Worm (Caenorhabditis elegans) whole organism, young adult: Measurements from ENCODE around the gene W02A2.5.

Source experiments
- F49E8.2 ChIP-seq: sonication (generic microtip); optimal IDR thresholded peaks from 3 replicates; lab custom pipeline; 2017; ENCODE audit warnings: missing genetic modification characterization, mild to moderate bottlenecking, missing compliant biosample characterization, antibody characterized with exemption, moderate library complexity; ENCODE audit not compliant: insufficient read depth
- F52B5.7 ChIP-seq: sonication (generic microtip); optimal IDR thresholded peaks from 2 replicates; lab custom pipeline; 2016; ENCODE audit warnings: mild to moderate bottlenecking, missing genetic modification characterization, missing compliant biosample characterization
- F55B11.4 ChIP-seq: sonication (generic microtip); optimal IDR thresholded peaks from 2 replicates; lab custom pipeline; 2016; ENCODE audit warnings: missing compliant biosample characterization, missing genetic modification characterization, borderline replicate concordance; ENCODE audit not compliant: insufficient read depth
- F57A8.1 ChIP-seq: fragments of 200-800 bp; sonication (Bioruptor generic); optimal IDR thresholded peaks from 2 replicates; lab custom pipeline; 2018; ENCODE audit warnings: mild to moderate bottlenecking, missing genetic modification characterization, moderate library complexity, missing compliant biosample characterization
- Y67H2A.10 ChIP-seq: fragments of 200-800 bp; sonication (Bioruptor generic); conservative IDR thresholded peaks from 2 replicates; pipeline ENCODE4 v1.3.6; 2022; ENCODE audit warnings: missing genetic modification reagents, missing genetic modification characterization, missing compliant biosample characterization
- Y95B8A.8 ChIP-seq: fragments of 200-800 bp; sonication (Bioruptor generic); IDR thresholded peaks from 2 replicates; pipeline ENCODE4 v1.3.6; 2022; ENCODE audit warnings: missing genetic modification reagents, missing genetic modification characterization, missing compliant biosample characterization
- akir-1 ChIP-seq: fragments of 200-800 bp; sonication (Bioruptor generic); optimal IDR thresholded peaks from 2 replicates; lab custom pipeline; 2018; ENCODE audit warnings: mild to moderate bottlenecking, missing genetic modification characterization, moderate library complexity, missing compliant biosample characterization
- ama-1 ChIP-seq, 3 experiments: fragments of 150-350 bp in 1 of 3; sonication (generic microtip) in 2 of 3; optimal IDR thresholded peaks; 2 replicates each; lab custom pipeline; 2014 to 2018; ENCODE audit warnings: missing biosample characterization in 2 of 3, missing genetic modification characterization in 2 of 3, missing genetic modification reagents in 2 of 3
- aptf-2 ChIP-seq: fragments of 200-800 bp; sonication (Bioruptor generic); conservative IDR thresholded peaks from 2 replicates; pipeline ENCODE4 v1.3.6; 2022; ENCODE audit warnings: missing genetic modification reagents, missing genetic modification characterization, missing compliant biosample characterization
- ceh-100 ChIP-seq: fragments of 200-800 bp; sonication (Bioruptor generic); IDR thresholded peaks from 2 replicates; pipeline ENCODE4 v1.3.6; 2022; ENCODE audit warnings: missing genetic modification reagents, missing genetic modification characterization, missing compliant biosample characterization
- ceh-40 ChIP-seq: fragments of 200-800 bp; sonication (Bioruptor generic); IDR thresholded peaks from 2 replicates; pipeline ENCODE4 v1.3.6; 2022; ENCODE audit warnings: missing genetic modification characterization, missing compliant biosample characterization
- ceh-58 ChIP-seq: fragments of 200-800 bp; sonication (Bioruptor generic); IDR thresholded peaks from 2 replicates; pipeline ENCODE4 v1.3.6; 2022; ENCODE audit warnings: missing genetic modification characterization, missing compliant biosample characterization
- ceh-79 ChIP-seq: sonication (generic microtip); optimal IDR thresholded peaks from 2 replicates; lab custom pipeline; 2017; ENCODE audit warnings: mild to moderate bottlenecking, missing genetic modification characterization, missing compliant biosample characterization
- ceh-91 ChIP-seq: fragments of 200-800 bp; sonication (Bioruptor generic); IDR thresholded peaks from 2 replicates; pipeline ENCODE4 v1.3.6; 2022; ENCODE audit warnings: missing genetic modification reagents, missing genetic modification characterization, missing compliant biosample characterization
- dpff-1 ChIP-seq: sonication (generic microtip); optimal IDR thresholded peaks from 2 replicates; lab custom pipeline; 2017; ENCODE audit warnings: mild to moderate bottlenecking, missing genetic modification characterization, missing compliant biosample characterization
- dpl-1 ChIP-seq: fragments of 150-350 bp; optimal IDR thresholded peaks from 2 replicates; lab custom pipeline; 2014; ENCODE audit warnings: missing biosample characterization, missing genetic modification reagents, missing genetic modification characterization
- egl-18 ChIP-seq: fragments of 200-800 bp; sonication (Bioruptor generic); IDR thresholded peaks from 2 replicates; pipeline ENCODE4 v1.3.6; 2022; ENCODE audit warnings: missing genetic modification reagents, missing genetic modification characterization, missing compliant biosample characterization
- egrh-3 ChIP-seq: fragments of 200-800 bp; sonication (Bioruptor generic); IDR thresholded peaks from 2 replicates; pipeline ENCODE4 v1.3.6; 2022; ENCODE audit warnings: missing genetic modification reagents, missing genetic modification characterization, missing compliant biosample characterization
- ekl-4 ChIP-seq: fragments of 200-800 bp; sonication (Bioruptor generic); IDR thresholded peaks from 2 replicates; pipeline ENCODE4 v1.3.6; 2022; ENCODE audit warnings: missing genetic modification reagents, missing genetic modification characterization, missing compliant biosample characterization
- hmg-1.2 ChIP-seq: fragments of 200-800 bp; sonication (Bioruptor generic); IDR thresholded peaks from 2 replicates; pipeline ENCODE4 v1.3.6; 2022; ENCODE audit warnings: missing genetic modification reagents, missing genetic modification characterization, missing compliant biosample characterization
- hsf-1 ChIP-seq: fragments of 200-800 bp; sonication (Bioruptor generic); IDR thresholded peaks from 2 replicates; pipeline ENCODE4 v1.3.6; 2022; ENCODE audit warnings: missing genetic modification reagents, missing genetic modification characterization, missing compliant biosample characterization
- lin-26 ChIP-seq: fragments of 200-800 bp; sonication (Bioruptor generic); IDR thresholded peaks from 2 replicates; pipeline ENCODE4 v1.3.6; 2022; ENCODE audit warnings: missing genetic modification reagents, missing genetic modification characterization, missing compliant biosample characterization
- lin-54 ChIP-seq: fragments of 200-800 bp; sonication (Bioruptor generic); optimal IDR thresholded peaks from 2 replicates; lab custom pipeline; 2018; ENCODE audit warnings: mild to moderate bottlenecking, missing genetic modification characterization, missing compliant biosample characterization
- madf-3 ChIP-seq: fragments of 200-800 bp; sonication (Bioruptor generic); IDR thresholded peaks from 2 replicates; pipeline ENCODE4 v1.3.6; 2022; ENCODE audit warnings: missing genetic modification reagents, missing genetic modification characterization, missing compliant biosample characterization
- mel-28 ChIP-seq: sonication (generic microtip); optimal IDR thresholded peaks from 2 replicates; lab custom pipeline; 2016; ENCODE audit warnings: borderline replicate concordance, mild to moderate bottlenecking, missing genetic modification characterization, missing compliant biosample characterization
- mxl-1 ChIP-seq: sonication (generic microtip); optimal IDR thresholded peaks from 2 replicates; lab custom pipeline; 2016; ENCODE audit warnings: missing genetic modification characterization, missing compliant biosample characterization
- nfya-2 ChIP-seq: fragments of 200-800 bp; sonication (Bioruptor generic); IDR thresholded peaks from 2 replicates; pipeline ENCODE4 v1.3.6; 2022; ENCODE audit warnings: missing genetic modification reagents, missing genetic modification characterization, missing compliant biosample characterization
- nhr-27 ChIP-seq: fragments of 200-800 bp; sonication (Bioruptor generic); optimal IDR thresholded peaks from 2 replicates; lab custom pipeline; 2018; ENCODE audit warnings: mild to moderate bottlenecking, missing genetic modification characterization, moderate library complexity, missing compliant biosample characterization
- nhr-90 ChIP-seq: sonication (generic microtip); optimal IDR thresholded peaks from 2 replicates; lab custom pipeline; 2016; ENCODE audit warnings: missing genotype, mild to moderate bottlenecking, missing genetic modification characterization, missing compliant biosample characterization
- pha-4 ChIP-seq: fragments of 150-350 bp; sonication (generic microtip); optimal IDR thresholded peaks from 2 replicates; lab custom pipeline; 2014; ENCODE audit warnings: missing biosample characterization, missing genetic modification reagents, missing genetic modification characterization
- rcor-1 ChIP-seq: fragments of 200-800 bp; sonication (Bioruptor generic); IDR thresholded peaks from 2 replicates; pipeline ENCODE4 v1.3.6; 2022; ENCODE audit warnings: missing genetic modification reagents, missing genetic modification characterization, missing compliant biosample characterization
- repo-1 ChIP-seq: sonication (generic microtip); optimal IDR thresholded peaks from 2 replicates; lab custom pipeline; 2017; ENCODE audit warnings: mild to moderate bottlenecking, missing genetic modification characterization, missing compliant biosample characterization
- rpc-1 ChIP-seq, 2 experiments: fragments of 150-350 bp in 1 of 2; sonication (generic microtip) in 1 of 2; optimal IDR thresholded peaks; 2 replicates each; lab custom pipeline; 2014 to 2018; ENCODE audit warnings: missing biosample characterization in 1 of 2, missing genetic modification characterization in 1 of 2, missing genetic modification reagents in 1 of 2, missing genotype in 1 of 2
- snpc-1.1 ChIP-seq: sonication (generic microtip); optimal IDR thresholded peaks from 2 replicates; lab custom pipeline; 2017; ENCODE audit warnings: missing genetic modification characterization, mild to moderate bottlenecking, missing compliant biosample characterization, antibody characterized with exemption, moderate library complexity, missing genotype, missing genetic modification reagents; ENCODE audit not compliant: insufficient read depth
- snpc-1.3 ChIP-seq: sonication (generic microtip); optimal IDR thresholded peaks from 2 replicates; lab custom pipeline; 2017; ENCODE audit warnings: missing genetic modification characterization, mild to moderate bottlenecking, missing compliant biosample characterization, antibody characterized with exemption, moderate library complexity, missing genotype, missing genetic modification reagents; ENCODE audit not compliant: insufficient read depth
- snpc-4 ChIP-seq, 5 experiments: fragments of 150-350 bp in 1 of 5; sonication (generic microtip) in 4 of 5; optimal IDR thresholded peaks; 2 replicates each; lab custom pipeline; 2014 to 2018; ENCODE audit warnings: missing genetic modification characterization in 5 of 5, missing biosample characterization in 3 of 5, antibody characterized with exemption in 2 of 5, mild to moderate bottlenecking in 2 of 5, missing compliant biosample characterization in 2 of 5, missing genotype in 2 of 5, moderate library complexity in 2 of 5, missing genetic modification reagents in 1 of 5
- tbx-9 ChIP-seq: sonication (generic microtip); optimal IDR thresholded peaks from 2 replicates; lab custom pipeline; 2016; ENCODE audit warnings: borderline replicate concordance, missing genetic modification characterization, inconsistent platforms, missing compliant biosample characterization
- tlf-1 ChIP-seq: fragments of 200-800 bp; sonication (Bioruptor generic); optimal IDR thresholded peaks from 2 replicates; lab custom pipeline; 2018; ENCODE audit warnings: mild to moderate bottlenecking, missing genetic modification characterization, missing compliant biosample characterization
- xnd-1 ChIP-seq: sonication (generic microtip); optimal IDR thresholded peaks from 2 replicates; lab custom pipeline; 2016; ENCODE audit warnings: missing genotype, missing genetic modification reagents, missing genetic modification characterization, missing compliant biosample characterization
- zfh-2 ChIP-seq: fragments of 200-800 bp; sonication (Bioruptor generic); conservative IDR thresholded peaks from 2 replicates; pipeline ENCODE4 v1.3.6; 2022; ENCODE audit warnings: missing genetic modification reagents, missing genetic modification characterization, missing compliant biosample characterization
- ztf-18 ChIP-seq: sonication (generic microtip); optimal IDR thresholded peaks from 2 replicates; lab custom pipeline; 2016; ENCODE audit warnings: missing genotype, mild to moderate bottlenecking, missing genetic modification characterization, missing compliant biosample characterization
- ztf-28 ChIP-seq: fragments of 200-800 bp; sonication (Bioruptor generic); IDR thresholded peaks from 2 replicates; pipeline ENCODE4 v1.3.6; 2022; ENCODE audit warnings: missing genetic modification reagents, missing genetic modification characterization, missing compliant biosample characterization

The W02A2.5 gene

ce11 chrIV:13360144-13360543 is 17.5 kb downstream of the W02A2.5 start, which contains the start of gene Y62E10A.3:
Gene Y62E10A.3 (minus strand): TSS chrIV:13360244.
- no peak for TF ChIP-seq hmg-1.2 (GFP tag; lab: Robert Waterston, UW)
- TF ChIP-seq madf-3 (GFP tag; lab: Robert Waterston, UW) = no peak
- no peak for TF ChIP-seq rpc-1 (optimal IDR thresholded peaks at IDR 0.05; lab: Kevin White, UChicago)
- no peak for TF ChIP-seq rpc-1 (tag; optimal IDR thresholded peaks at IDR 0.05; lab: Kevin White, UChicago)
- no peak for TF ChIP-seq egrh-3
- TF ChIP-seq snpc-1.3 (tag; lab: Kevin White, UChicago) = no peak
- TF ChIP-seq F55B11.4 (tag; lab: Kevin White, UChicago) = no peak
- TF ChIP-seq rcor-1 = no peak
- no peak for TF ChIP-seq tlf-1 (GFP tag; lab: Kevin White, UChicago)
- TF ChIP-seq nhr-90 (tag; lab: Kevin White, UChicago) = no peak
- no peak for TF ChIP-seq zfh-2 (GFP tag; lab: Robert Waterston, UW)
- TF ChIP-seq repo-1 = no peak
- TF ChIP-seq ceh-91 (GFP tag; lab: Robert Waterston, UW) = no peak
- no peak for TF ChIP-seq dpff-1 (tag; lab: Kevin White, UChicago)
- no peak for TF ChIP-seq nfya-2 (GFP tag; lab: Robert Waterston, UW)
- no peak for TF ChIP-seq hsf-1 (GFP tag; lab: Robert Waterston, UW)
- no peak for TF ChIP-seq mxl-1
- TF ChIP-seq, all 124 proteins: peak for 0

- TF ChIP-seq ceh-40 (GFP tag; lab: Robert Waterston, UW) (no peak), F49E8.2 (tag; lab: Kevin White, UChicago) (no peak), aptf-2 (no peak), F57A8.1 (GFP tag; lab: Kevin White, UChicago) (no peak), ztf-18 (no peak), xnd-1 (tag; lab: Kevin White, UChicago) (no peak), lin-26 (no peak), rpc-1 (optimal IDR thresholded peaks at IDR 0.05; lab: Kevin White, UChicago) (no peak), rpc-1 (tag; optimal IDR thresholded peaks at IDR 0.05; lab: Kevin White, UChicago) (no peak), F52B5.7 (no peak), ceh-100 (no peak), ceh-58 (GFP tag; lab: Robert Waterston, UW) (no peak), ztf-28 (no peak), lin-54 (GFP tag; lab: Kevin White, UChicago) (no peak), ceh-79 (tag; lab: Kevin White, UChicago) (no peak), tlf-1 (GFP tag; lab: Kevin White, UChicago) (no peak), ekl-4 (GFP tag; lab: Robert Waterston, UW) (no peak), ama-1 (optimal IDR thresholded peaks at IDR 0.05; lab: Kevin White, UChicago) (no peak), ama-1 (GFP tag; optimal IDR thresholded peaks at IDR 0.05; lab: Kevin White, UChicago) (no peak)
Observed at ce11 chrIV:13364869-13365268, 22.2 kb downstream of the W02A2.5 start, which contains the start of gene srsx-25. Gene srsx-25 (plus strand): TSS chrIV:13365169.

- TF ChIP-seq nfya-2 (GFP tag; lab: Robert Waterston, UW) = no peak
- TF ChIP-seq lin-26 = peak; percentile 54; the same call in 1 of the 2 replicates
- no peak for TF ChIP-seq mel-28 (tag; lab: Kevin White, UChicago)
- TF ChIP-seq pha-4 (tag; lab: Kevin White, UChicago) = no peak
- TF ChIP-seq tbx-9 = no peak
- no peak for TF ChIP-seq akir-1 (GFP tag; lab: Kevin White, UChicago)
- TF ChIP-seq snpc-1.1 = no peak
- no peak for TF ChIP-seq ceh-100
- 0 out of 2 replicates have a peak, but pooled peaks have one; percentile 34 for TF ChIP-seq Y95B8A.8 (GFP tag; lab: Robert Waterston, UW)
- TF ChIP-seq dpl-1 (GFP tag; lab: Kevin White, UChicago) = no peak
- peak; percentile 31 for TF ChIP-seq xnd-1 (tag; lab: Kevin White, UChicago)
- no peak for TF ChIP-seq Y67H2A.10 (GFP tag; lab: Robert Waterston, UW)
- TF ChIP-seq nhr-27 (tag; lab: Kevin White, UChicago) = no peak
- no peak for TF ChIP-seq snpc-4 (GFP tag; optimal IDR thresholded peaks at IDR 0.05; lab: Kevin White, UChicago)
- TF ChIP-seq snpc-4 (tag; optimal IDR thresholded peaks at IDR 0.05; lab: Kevin White, UChicago) = peak in 2 of 4 experiments; percentile 40 to 71
- peak; percentile 56 for TF ChIP-seq hsf-1 (GFP tag; lab: Robert Waterston, UW)
- TF ChIP-seq egl-18 (GFP tag; lab: Robert Waterston, UW) = no peak
- peak; percentile 39 for TF ChIP-seq lin-54 (GFP tag; lab: Kevin White, UChicago)
- peak; percentile 87 for TF ChIP-seq ekl-4 (GFP tag; lab: Robert Waterston, UW)
Observed at ce11 chrIV:13369120-13369842, 26.6 kb downstream of the W02A2.5 start, which contains the start of gene agt-1. Gene agt-1 (minus strand): TSS chrIV:13369412.
